Fruit fly (Drosophila melanogaster): ENCODE measurements around the gene CG7573.

DNA sequence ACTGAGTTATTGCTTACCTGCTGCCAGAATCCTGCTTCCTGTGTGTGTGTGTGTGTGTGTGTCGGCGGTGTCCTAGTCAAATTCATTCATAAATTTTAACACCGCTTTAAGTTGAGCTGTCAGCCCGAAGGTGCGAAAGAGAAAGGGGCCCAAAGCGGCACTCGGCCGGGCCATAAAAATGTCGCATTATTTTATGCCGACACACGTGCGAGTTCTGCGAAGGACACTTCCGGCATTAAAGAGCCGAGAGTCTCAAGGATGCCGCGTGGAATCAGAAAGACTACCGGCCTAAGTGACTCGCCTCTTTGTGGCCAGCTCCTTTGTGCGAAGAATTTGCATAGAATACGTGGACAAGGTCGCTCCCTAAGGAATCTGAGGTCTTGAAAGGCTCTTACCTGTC is 45.5 kb downstream of the CG7573 start:
- TF ChIP-seq Snoo (tag; optimal IDR thresholded peaks at IDR 0.05) (no peak), CG8159 (tag; optimal IDR thresholded peaks at IDR 0.05) (no peak), CG12605 (GFP tag; IDR thresholded peaks at IDR 0.05) (no peak), CG10348 (GFP tag; IDR thresholded peaks at IDR 0.05) (no peak), CG8301 (tag; optimal IDR thresholded peaks at IDR 0.05) (no peak), fd96Ca (GFP tag; IDR thresholded peaks at IDR 0.05) (no peak), D1 (tag; optimal IDR thresholded peaks at IDR 0.05) (no peak), Pif1A (GFP tag; optimal IDR thresholded peaks at IDR 0.05) (no peak), CG13204 (GFP tag; optimal IDR thresholded peaks at IDR 0.05) (no peak), CG34367 (tag; optimal IDR thresholded peaks at IDR 0.05) (no peak), EcR (GFP tag; optimal IDR thresholded peaks at IDR 0.05) (no peak)
